Worm (Caenorhabditis elegans) whole organism, L1 larva: ENCODE measurements around the gene vha-8.
"Not testable (repeated sequence)": the region's sequence is repeated elsewhere in the genome, so short reads cannot be mapped to it uniquely, and the experiment has no call there.

Source experiments
- blmp-1 ChIP-seq: fragments of 150-350 bp; optimal IDR thresholded peaks from 2 replicates; lab custom pipeline; 2014; ENCODE audit warnings: missing biosample characterization, missing genetic modification characterization
- ceh-82 ChIP-seq, 3 experiments: fragments of 150-350 bp in 1 of 3; sonication (generic microtip) in 2 of 3; optimal IDR thresholded peaks; 2 replicates each; lab custom pipeline; 2014 to 2017; ENCODE audit warnings: missing biosample characterization in 3 of 3, missing genetic modification characterization in 3 of 3
- ztf-11 ChIP-seq, 2 experiments: sonication (generic microtip); optimal IDR thresholded peaks; 2 replicates each; lab custom pipeline; 2016 to 2017; ENCODE audit warnings: missing genetic modification characterization in 2 of 2, missing biosample characterization in 1 of 2, missing compliant biosample characterization in 1 of 2

DNA sequence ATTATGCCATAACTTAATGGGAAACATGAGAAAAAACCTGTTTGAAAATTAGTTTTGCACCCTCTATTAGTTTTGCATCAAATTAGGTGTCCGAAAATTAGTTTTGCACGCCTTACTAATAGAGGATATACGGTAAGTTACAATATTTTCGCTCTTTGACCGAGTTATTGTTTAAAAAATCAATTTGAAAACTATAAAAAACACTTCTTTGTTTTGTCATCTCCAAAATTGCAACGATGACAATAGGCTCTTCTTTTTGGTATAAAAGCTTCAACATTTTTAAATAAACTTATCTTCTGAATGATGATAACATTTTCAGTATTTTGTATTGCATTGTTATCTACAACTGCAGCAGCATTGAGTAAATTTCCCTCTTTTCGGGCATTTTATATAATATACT is 36.6 kb downstream of the vha-8 start, which contains the start of gene H20E11.2:
- not testable (repeated sequence) for TF ChIP-seq ztf-11 (tag; optimal IDR thresholded peaks at IDR 0.05; lab: Kevin White, UChicago); ceh-82 (tag; optimal IDR thresholded peaks at IDR 0.05; lab: Kevin White, UChicago); blmp-1
